Fruit fly (Drosophila melanogaster) whole organism, embryonic: ENCODE measurements around the gene mv.

Experiments
- Abd-B ChIP-seq: fragments of 200-800 bp; sonication (Bioruptor generic); optimal IDR thresholded peaks from 2 replicates; lab custom pipeline; 2018; ENCODE audit warnings: missing biosample characterization, mild to moderate bottlenecking, missing genetic modification characterization, moderate library complexity
- Blimp-1 ChIP-seq: fragments of 200-800 bp; sonication (Bioruptor generic); optimal IDR thresholded peaks from 3 replicates; lab custom pipeline; 2018; ENCODE audit warnings: missing biosample characterization, missing genetic modification characterization, mild to moderate bottlenecking, moderate library complexity, missing genetic modification reagents
- CG10147 ChIP-seq: fragments of 200-800 bp; sonication (Bioruptor generic); optimal IDR thresholded peaks from 2 replicates; lab custom pipeline; 2019; ENCODE audit warnings: missing biosample characterization, mild to moderate bottlenecking, missing genetic modification characterization, moderate library complexity
- CG11247 ChIP-seq: fragments of 200-800 bp; sonication (Bioruptor generic); IDR thresholded peaks from 2 replicates; pipeline ENCODE4 v1.3.6; 2022; ENCODE audit warnings: missing biosample characterization, missing genetic modification characterization
- CG11456 ChIP-seq: fragments of 200-800 bp; sonication (Bioruptor generic); IDR thresholded peaks from 3 replicates; pipeline ENCODE4 v1.3.6; 2022; ENCODE audit warnings: missing biosample characterization, missing genetic modification characterization
- CG12071 ChIP-seq: fragments of 200-800 bp; sonication (Bioruptor generic); optimal IDR thresholded peaks from 3 replicates; lab custom pipeline; 2018; ENCODE audit warnings: missing biosample characterization, mild to moderate bottlenecking, missing genetic modification characterization
- CG12104 ChIP-seq: fragments of 200-800 bp; sonication (Bioruptor generic); optimal IDR thresholded peaks from 3 replicates; lab custom pipeline; 2016; ENCODE audit warnings: missing biosample characterization, missing genetic modification characterization
- CG12155 ChIP-seq: fragments of 200-800 bp; sonication (Bioruptor generic); optimal IDR thresholded peaks from 3 replicates; lab custom pipeline; 2016; ENCODE audit warnings: missing biosample characterization, missing genetic modification characterization
- CG14014 ChIP-seq: fragments of 200-800 bp; sonication (Bioruptor generic); IDR thresholded peaks from 2 replicates; pipeline ENCODE4 v1.3.6; 2022; ENCODE audit warnings: missing biosample characterization, missing genetic modification characterization
- CG14965 ChIP-seq: fragments of 200-800 bp; sonication (Bioruptor generic); optimal IDR thresholded peaks from 2 replicates; lab custom pipeline; 2016; ENCODE audit warnings: missing biosample characterization, missing genetic modification characterization, borderline replicate concordance
- CG16813 ChIP-seq: fragments of 200-800 bp; sonication (Bioruptor generic); IDR thresholded peaks from 3 replicates; pipeline ENCODE4 v1.3.6; 2022; ENCODE audit warnings: missing biosample characterization, missing genetic modification characterization; ENCODE audit not compliant: partially characterized antibody
- CG17359 ChIP-seq: fragments of 200-800 bp; sonication (Bioruptor generic); optimal IDR thresholded peaks from 3 replicates; lab custom pipeline; 2018; ENCODE audit warnings: missing biosample characterization, mild to moderate bottlenecking, missing genetic modification characterization, moderate library complexity
- CG17802 ChIP-seq: fragments of 200-800 bp; sonication (Bioruptor generic); optimal IDR thresholded peaks from 2 replicates; lab custom pipeline; 2018; ENCODE audit warnings: missing biosample characterization, mild to moderate bottlenecking, missing genetic modification characterization, moderate library complexity
- CG30431 ChIP-seq: fragments of 200-800 bp; sonication (Bioruptor generic); optimal IDR thresholded peaks from 2 replicates; lab custom pipeline; 2017; ENCODE audit warnings: missing biosample characterization, missing genetic modification characterization
- CG7556 ChIP-seq: fragments of 200-800 bp; sonication (Bioruptor generic); optimal IDR thresholded peaks from 2 replicates; lab custom pipeline; 2017; ENCODE audit warnings: missing biosample characterization, mild to moderate bottlenecking, missing genetic modification characterization
- CG7839 ChIP-seq: fragments of 200-800 bp; sonication (Bioruptor generic); optimal IDR thresholded peaks from 3 replicates; lab custom pipeline; 2018; ENCODE audit warnings: missing biosample characterization, mild to moderate bottlenecking, missing genetic modification characterization, moderate library complexity
- CG9727 ChIP-seq: fragments of 200-800 bp; sonication (Bioruptor generic); optimal IDR thresholded peaks from 3 replicates; lab custom pipeline; 2017; ENCODE audit warnings: missing biosample characterization, mild to moderate bottlenecking, missing genetic modification characterization
- CHES-1-like ChIP-seq: fragments of 200-800 bp; sonication (Bioruptor generic); optimal IDR thresholded peaks from 2 replicates; lab custom pipeline; 2016; ENCODE audit warnings: missing biosample characterization, missing genetic modification characterization
- CTCF ChIP-seq: fragments of 200-800 bp; sonication (Bioruptor generic); optimal IDR thresholded peaks from 2 replicates; lab custom pipeline; 2017; ENCODE audit warnings: missing biosample characterization, mild to moderate bottlenecking, missing genetic modification characterization, moderate library complexity
- Elba2 ChIP-seq: fragments of 200-800 bp; sonication (Bioruptor generic); optimal IDR thresholded peaks from 3 replicates; lab custom pipeline; 2016; ENCODE audit warnings: missing biosample characterization, missing genetic modification characterization
- NK7.1 ChIP-seq: fragments of 200-800 bp; sonication (Bioruptor generic); optimal IDR thresholded peaks from 3 replicates; lab custom pipeline; 2016; ENCODE audit warnings: missing biosample characterization, missing genetic modification characterization
- Sry-δ ChIP-seq: fragments of 200-800 bp; sonication (Bioruptor generic); optimal IDR thresholded peaks from 2 replicates; lab custom pipeline; 2016; ENCODE audit warnings: missing biosample characterization, missing genetic modification characterization
- Stat92E ChIP-seq, 3 experiments: fragments of >200 bp in 2 of 3; fragments of 200-800 bp in 1 of 3; sonication (Bioruptor generic) in 1 of 3; optimal IDR thresholded peaks; 2 replicates each; lab custom pipeline; 2017 to 2019; ENCODE audit warnings: missing biosample characterization in 3 of 3, missing genetic modification characterization in 3 of 3, mild to moderate bottlenecking in 1 of 3, moderate library complexity in 1 of 3
- Xrp1 ChIP-seq: fragments of 200-800 bp; sonication (Bioruptor generic); IDR thresholded peaks from 2 replicates; pipeline ENCODE4 v1.3.6; 2022; ENCODE audit warnings: missing biosample characterization, missing genetic modification characterization
- ase ChIP-seq: fragments of 200-800 bp; sonication (Bioruptor generic); IDR thresholded peaks from 3 replicates; pipeline ENCODE4 v1.3.6; 2022; ENCODE audit warnings: missing biosample characterization, missing genetic modification characterization
- az2 ChIP-seq: fragments of 200-800 bp; sonication (Bioruptor generic); optimal IDR thresholded peaks from 3 replicates; lab custom pipeline; 2016; ENCODE audit warnings: missing biosample characterization, missing genetic modification characterization
- bbx ChIP-seq: fragments of 200-800 bp; sonication (Bioruptor generic); IDR thresholded peaks from 2 replicates; pipeline ENCODE4 v1.3.6; 2022; ENCODE audit warnings: missing biosample characterization, missing genetic modification characterization; ENCODE audit not compliant: partially characterized antibody
- bsh ChIP-seq, 2 experiments: fragments of 200-800 bp; sonication (Bioruptor generic); optimal IDR thresholded peaks; 2 replicates each; lab custom pipeline; 2017 to 2018; ENCODE audit warnings: mild to moderate bottlenecking in 2 of 2, missing biosample characterization in 2 of 2, missing genetic modification characterization in 2 of 2, moderate library complexity in 1 of 2
- crol ChIP-seq: fragments of 200-800 bp; sonication (Bioruptor generic); IDR thresholded peaks from 2 replicates; pipeline ENCODE4 v1.3.6; 2022; ENCODE audit warnings: missing biosample characterization, missing genetic modification characterization
- dan ChIP-seq: fragments of 200-800 bp; sonication (Bioruptor generic); IDR thresholded peaks from 2 replicates; pipeline ENCODE4 v1.3.6; 2022; ENCODE audit warnings: missing biosample characterization, missing genetic modification characterization
- dmrt11E ChIP-seq: fragments of 200-800 bp; sonication (Bioruptor generic); optimal IDR thresholded peaks from 3 replicates; lab custom pipeline; 2018; ENCODE audit warnings: missing biosample characterization, mild to moderate bottlenecking, missing genetic modification characterization, moderate library complexity
- dysf ChIP-seq: fragments of 200-800 bp; sonication (Bioruptor generic); IDR thresholded peaks from 3 replicates; pipeline ENCODE4 v1.3.6; 2022; ENCODE audit warnings: missing biosample characterization, missing genetic modification characterization
- eyg ChIP-seq: fragments of 200-800 bp; sonication (Bioruptor generic); optimal IDR thresholded peaks from 3 replicates; lab custom pipeline; 2016; ENCODE audit warnings: missing biosample characterization, missing genetic modification characterization
- gem ChIP-seq: fragments of 200-800 bp; sonication (Bioruptor generic); optimal IDR thresholded peaks from 2 replicates; lab custom pipeline; 2019; ENCODE audit warnings: missing biosample characterization, mild to moderate bottlenecking, missing genetic modification characterization, moderate library complexity
- hbn ChIP-seq: fragments of 200-800 bp; sonication (Bioruptor generic); IDR thresholded peaks from 2 replicates; pipeline ENCODE4 v1.3.6; 2022; ENCODE audit warnings: missing biosample characterization, missing genetic modification characterization; ENCODE audit not compliant: partially characterized antibody
- insv ChIP-seq, 2 experiments: fragments of 200-800 bp; sonication (Bioruptor generic); optimal IDR thresholded peaks; 3 replicates each; lab custom pipeline; 2016 to 2018; ENCODE audit warnings: missing biosample characterization in 2 of 2, missing genetic modification characterization in 2 of 2
- ken ChIP-seq: fragments of 200-800 bp; sonication (Bioruptor generic); IDR thresholded peaks from 3 replicates; pipeline ENCODE4 v1.3.6; 2022; ENCODE audit warnings: missing biosample characterization, missing genetic modification characterization
- lbe ChIP-seq: fragments of 200-800 bp; sonication (Bioruptor generic); optimal IDR thresholded peaks from 2 replicates; lab custom pipeline; 2016; ENCODE audit warnings: missing biosample characterization, mild to moderate bottlenecking, missing genetic modification characterization
- maf-S ChIP-seq: fragments of 200-800 bp; sonication (Bioruptor generic); optimal IDR thresholded peaks from 2 replicates; lab custom pipeline; 2016; ENCODE audit warnings: missing biosample characterization, missing genetic modification characterization
- mam ChIP-seq: fragments of 200-800 bp; sonication (Bioruptor generic); optimal IDR thresholded peaks from 3 replicates; lab custom pipeline; 2016; ENCODE audit warnings: missing biosample characterization, missing genetic modification characterization
- mirr ChIP-seq: fragments of 200-800 bp; sonication (Bioruptor generic); optimal IDR thresholded peaks from 3 replicates; lab custom pipeline; 2018; ENCODE audit warnings: missing biosample characterization, mild to moderate bottlenecking, missing genetic modification characterization
- nmo ChIP-seq: fragments of 200-800 bp; sonication (Bioruptor generic); optimal IDR thresholded peaks from 2 replicates; lab custom pipeline; 2018; ENCODE audit warnings: missing biosample characterization, mild to moderate bottlenecking, missing genetic modification characterization, moderate library complexity
- otp ChIP-seq: fragments of 200-800 bp; sonication (Bioruptor generic); IDR thresholded peaks from 3 replicates; pipeline ENCODE4, ENCODE4 v1.3.6; 2022; ENCODE audit warnings: missing biosample characterization, missing genetic modification characterization
- pb ChIP-seq: fragments of 200-800 bp; sonication (Bioruptor generic); optimal IDR thresholded peaks from 3 replicates; lab custom pipeline; 2016; ENCODE audit warnings: missing biosample characterization, missing genetic modification characterization
- prd ChIP-seq, 3 experiments: fragments of >200 bp in 2 of 3; fragments of 200-800 bp in 1 of 3; sonication (Bioruptor generic) in 1 of 3; optimal IDR thresholded peaks in 2 of 3; IDR thresholded peaks in 1 of 3; 2 replicates in 2 of 3; 3 replicates in 1 of 3; pipeline versions ENCODE4 v1.3.6 to Lab custom; 2017 to 2022; ENCODE audit warnings: missing biosample characterization in 1 of 3, missing genetic modification characterization in 1 of 3
- stc ChIP-seq: fragments of 200-800 bp; sonication (Bioruptor generic); IDR thresholded peaks from 2 replicates; pipeline ENCODE4 v1.3.6; 2022; ENCODE audit warnings: missing biosample characterization, missing genetic modification characterization
- unc-4 ChIP-seq: fragments of 200-800 bp; sonication (Bioruptor generic); IDR thresholded peaks from 2 replicates; pipeline ENCODE4 v1.3.6; 2022; ENCODE audit warnings: missing biosample characterization, missing genetic modification characterization; ENCODE audit not compliant: partially characterized antibody
- vvl ChIP-seq: fragments of 200-800 bp; sonication (Bioruptor generic); IDR thresholded peaks from 2 replicates; pipeline ENCODE4 v1.3.6; 2022; ENCODE audit warnings: missing biosample characterization, missing genetic modification characterization
- zen ChIP-seq: fragments of 200-800 bp; sonication (Bioruptor generic); optimal IDR thresholded peaks from 3 replicates; lab custom pipeline; 2018; ENCODE audit warnings: missing biosample characterization, mild to moderate bottlenecking, missing genetic modification characterization, moderate library complexity

mv gene

dm6 chr3L:1969539-1970337 lies 5.8 kb upstream of the mv start, which contains the start of gene CG1927 (continued):
- TF ChIP-seq unc-4 (GFP tag; lab: Robert Waterston, UW), result 0 out of 2 replicates have a peak, but pooled peaks have one; percentile 26
- no peak for TF ChIP-seq CG12104
- no peak for TF ChIP-seq CG16813 (GFP tag; lab: Robert Waterston, UW)
- TF ChIP-seq CG11456 (GFP tag; lab: Robert Waterston, UW), result no peak
- no peak for TF ChIP-seq dysf (GFP tag; lab: Robert Waterston, UW)
- TF ChIP-seq bsh (GFP tag; optimal IDR thresholded peaks at IDR 0.05; lab: Kevin White, UChicago), result no peak
- no peak for TF ChIP-seq Elba2 (GFP tag; lab: Kevin White, UChicago)
- no peak for TF ChIP-seq Sry-δ (GFP tag; lab: Kevin White, UChicago)
- no peak for TF ChIP-seq pb (GFP tag; lab: Kevin White, UChicago)
- TF ChIP-seq CG14965 (GFP tag; lab: Kevin White, UChicago), result no peak
- no peak for TF ChIP-seq lbe
- no peak for TF ChIP-seq CG7556 (GFP tag; lab: Kevin White, UChicago)
- no peak for TF ChIP-seq ase (GFP tag; lab: Robert Waterston, UW)
- TF ChIP-seq Stat92E (GFP tag; optimal IDR thresholded peaks at IDR 0.05; lab: Kevin White, UChicago), result no peak
- no peak for TF ChIP-seq eyg (GFP tag; lab: Kevin White, UChicago)
- 0 out of 2 replicates have a peak, but pooled peaks have one; percentile 17 for TF ChIP-seq Xrp1 (GFP tag; lab: Robert Waterston, UW)
- no peak for TF ChIP-seq stc (GFP tag; lab: Robert Waterston, UW)
- TF ChIP-seq otp (GFP tag; lab: Robert Waterston, UW), result no peak
- no peak for TF ChIP-seq gem
- peak; percentile 75 for TF ChIP-seq vvl (GFP tag; lab: Robert Waterston, UW)
- no peak for TF ChIP-seq Blimp-1 (GFP tag; lab: Kevin White, UChicago)
- no peak for TF ChIP-seq crol (GFP tag; lab: Robert Waterston, UW)
- TF ChIP-seq bbx, result no peak
- TF ChIP-seq mirr (GFP tag; lab: Kevin White, UChicago), result peak; percentile 6
- no peak for TF ChIP-seq zen
- no peak for TF ChIP-seq prd (optimal IDR thresholded peaks at IDR 0.05; lab: Kevin White, UChicago)
- TF ChIP-seq prd (GFP tag; IDR thresholded peaks at IDR 0.05; lab: Robert Waterston, UW), result no peak
- no peak for TF ChIP-seq CG11247 (GFP tag; lab: Robert Waterston, UW)
- no peak for TF ChIP-seq Abd-B
- TF ChIP-seq hbn (GFP tag; lab: Robert Waterston, UW), result peak; percentile 19; the same call in 1 of the 2 replicates
- no peak for TF ChIP-seq NK7.1
- no peak for TF ChIP-seq CG12155 (GFP tag; lab: Kevin White, UChicago)
- no peak for TF ChIP-seq insv (GFP tag; optimal IDR thresholded peaks at IDR 0.05; lab: Kevin White, UChicago)
- TF ChIP-seq CTCF, result no peak
- no peak for TF ChIP-seq CG12071 (GFP tag; lab: Kevin White, UChicago)
- TF ChIP-seq CG7839 (tag; lab: Kevin White, UChicago), result no peak
- TF ChIP-seq nmo, result no peak
- TF ChIP-seq az2 (GFP tag; lab: Kevin White, UChicago), result no peak
- no peak for TF ChIP-seq CG10147
- TF ChIP-seq maf-S (GFP tag; lab: Kevin White, UChicago), result no peak
- no peak for TF ChIP-seq dmrt11E (tag; lab: Kevin White, UChicago)
- no peak for TF ChIP-seq CG17802 (tag; lab: Kevin White, UChicago)
- no peak for TF ChIP-seq ken (GFP tag; lab: Robert Waterston, UW)
- no peak for TF ChIP-seq CG30431 (GFP tag; lab: Kevin White, UChicago)
- TF ChIP-seq dan (GFP tag; lab: Robert Waterston, UW), result no peak
- TF ChIP-seq CG17359 (tag; lab: Kevin White, UChicago), result no peak
- TF ChIP-seq CHES-1-like (GFP tag; lab: Kevin White, UChicago), result no peak
- no peak for TF ChIP-seq mam (GFP tag; lab: Kevin White, UChicago)
- TF ChIP-seq CG9727, result no peak
- TF ChIP-seq CG14014 (GFP tag; lab: Robert Waterston, UW), result no peak
